Fruit fly (Drosophila melanogaster): Measurements from ENCODE around the gene CG5958.

Gene CG5958

dm6 chr2L:7386555-7387420 is 46.5 kb downstream of the CG5958 start (continued):
- TF ChIP-seq CG1529 (GFP tag; optimal IDR thresholded peaks at IDR 0.05): peak; percentile 18
- 0 out of 3 replicates have a peak, but pooled peaks have one; percentile 26 for TF ChIP-seq CG34422 (GFP tag; IDR thresholded peaks at IDR 0.05)
- TF ChIP-seq sqz (GFP tag; optimal IDR thresholded peaks at IDR 0.05): no peak
- TF ChIP-seq az2 (GFP tag; optimal IDR thresholded peaks at IDR 0.05): no peak
- TF ChIP-seq caup (GFP tag; optimal IDR thresholded peaks at IDR 0.05; ENCODE audit: severe bottlenecking): no peak
- no peak for TF ChIP-seq cad (GFP tag; optimal IDR thresholded peaks at IDR 0.05)
- no peak for TF ChIP-seq hkb (optimal IDR thresholded peaks at IDR 0.05)
- 0 out of 2 replicates have a peak, but pooled peaks have one; percentile 15 for TF ChIP-seq hkb (GFP tag; IDR thresholded peaks at IDR 0.05)
- TF ChIP-seq so (GFP tag; IDR thresholded peaks at IDR 0.05): 0 out of 3 replicates have a peak, but pooled peaks have one; percentile 16
- peak; percentile 13; the same call in 1 of the 2 replicates for TF ChIP-seq Xrp1 (GFP tag; IDR thresholded peaks at IDR 0.05)
